Worm (Caenorhabditis elegans): Measurements from ENCODE around the gene M02F4.1.

M02F4.1 gene

ce11 chrX:3051315-3051993, 22.5 kb upstream of the M02F4.1 start:
- no peak for TF ChIP-seq gmeb-1 (tag; optimal IDR thresholded peaks at IDR 0.05)
- TF ChIP-seq elt-3 (tag; optimal IDR thresholded peaks at IDR 0.05), result no peak
- no peak for TF ChIP-seq nhr-11 (tag; optimal IDR thresholded peaks at IDR 0.05)
- no peak for TF ChIP-seq nhr-6 (tag; optimal IDR thresholded peaks at IDR 0.05)
- no peak for TF ChIP-seq nhr-25 (tag; optimal IDR thresholded peaks at IDR 0.05)
- TF ChIP-seq sem-4 (tag; optimal IDR thresholded peaks at IDR 0.05), result no peak

- TF ChIP-seq alr-1 (tag; optimal IDR thresholded peaks at IDR 0.05) (no peak), snpc-4 (tag; optimal IDR thresholded peaks at IDR 0.05) (no peak), sma-9 (GFP tag; optimal IDR thresholded peaks at IDR 0.05) (peak; percentile 61), sma-9 (tag; optimal IDR thresholded peaks at IDR 0.05) (no peak), blmp-1 (tag; optimal IDR thresholded peaks at IDR 0.05; ENCODE audit: insufficient read depth) (no peak), sma-3 (GFP tag; optimal IDR thresholded peaks at IDR 0.05) (no peak), nhr-6 (tag; optimal IDR thresholded peaks at IDR 0.05) (no peak), C34F6.9 (tag; optimal IDR thresholded peaks at IDR 0.05) (peak; percentile 58), ztf-4 (tag; optimal IDR thresholded peaks at IDR 0.05) (no peak), zag-1 (tag; optimal IDR thresholded peaks at IDR 0.05) (peak; percentile 28), mbf-1 (tag; optimal IDR thresholded peaks at IDR 0.05) (no peak), mab-5 (tag; optimal IDR thresholded peaks at IDR 0.05) (peak; percentile 41), lin-11 (tag; optimal IDR thresholded peaks at IDR 0.05) (peak; percentile 47), nhr-21 (tag; optimal IDR thresholded peaks at IDR 0.05) (no peak), fos-1 (tag; optimal IDR thresholded peaks at IDR 0.05) (peak; percentile 70), nhr-11 (tag; optimal IDR thresholded peaks at IDR 0.05) (no peak), F13H6.1 (tag; optimal IDR thresholded peaks at IDR 0.05) (peak; percentile 76), egl-27 (tag; optimal IDR thresholded peaks at IDR 0.05) (peak; percentile 56), sem-4 (tag; optimal IDR thresholded peaks at IDR 0.05) (peak; percentile 30), nhr-129 (tag; optimal IDR thresholded peaks at IDR 0.05) (peak; percentile 78), crh-2 (tag; optimal IDR thresholded peaks at IDR 0.05) (peak; percentile 49), unc-55 (GFP tag; optimal IDR thresholded peaks at IDR 0.05) (peak; percentile 78), mdl-1 (tag; optimal IDR thresholded peaks at IDR 0.05) (peak; percentile 37 to 46), elt-3 (tag; optimal IDR thresholded peaks at IDR 0.05) (no peak), lsy-2 (tag; optimal IDR thresholded peaks at IDR 0.05) (peak in 1 of 2 experiments; percentile 60), ztf-1 (GFP tag; conservative IDR thresholded peaks at IDR 0.05) (no peak), Y55F3AM.14 (GFP tag; optimal IDR thresholded peaks at IDR 0.05) (no peak)
Measured at ce11 chrX:3049233-3049632, 20.3 kb upstream of the M02F4.1 start.

ce11 chrX:3048696-3049095, 19.8 kb upstream of the M02F4.1 start:
- TF ChIP-seq ZK546.5 (tag; optimal IDR thresholded peaks at IDR 0.05) (no peak), ceh-82 (tag; optimal IDR thresholded peaks at IDR 0.05) (no peak)

- TF ChIP-seq nhr-12 (tag; optimal IDR thresholded peaks at IDR 0.05) (no peak), fos-1 (tag; optimal IDR thresholded peaks at IDR 0.05) (peak; percentile 52), mab-5 (tag; optimal IDR thresholded peaks at IDR 0.05) (no peak)
Measured at ce11 chrX:3047224-3047623, 18.3 kb upstream of the M02F4.1 start.

- TF ChIP-seq mab-5 (tag; optimal IDR thresholded peaks at IDR 0.05) (no peak), dmd-4 (tag; optimal IDR thresholded peaks at IDR 0.05) (no peak)
Measured at ce11 chrX:3045466-3045865, 16.5 kb upstream of the M02F4.1 start, which contains the start of gene cnnm-3. Gene cnnm-3, minus strand, starts transcription at chrX:3045847.

DNA sequence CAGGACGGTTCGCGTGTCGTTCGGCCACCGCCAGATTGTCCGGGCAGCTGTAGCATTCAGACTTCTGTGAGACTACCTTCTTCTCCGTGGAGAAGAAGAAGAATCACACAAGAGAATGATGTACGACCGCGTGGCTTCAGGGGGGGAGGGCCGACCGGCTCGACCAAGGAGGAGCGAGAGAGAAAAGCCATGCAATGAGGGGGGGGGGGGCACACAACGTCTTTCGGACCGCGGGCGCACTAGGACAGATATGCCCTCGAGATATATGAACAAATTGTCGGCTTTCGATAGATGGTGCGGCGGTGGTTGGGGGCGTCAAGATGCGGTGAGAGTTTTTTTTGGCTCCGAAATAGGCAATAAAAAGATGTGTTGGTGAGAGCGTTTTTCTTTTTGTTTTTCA, 11.7 kb upstream of the M02F4.1 start:
- TF ChIP-seq ztf-1 (GFP tag; conservative IDR thresholded peaks at IDR 0.05) (no peak), dmd-4 (tag; optimal IDR thresholded peaks at IDR 0.05) (no peak), aly-2 (tag; optimal IDR thresholded peaks at IDR 0.05) (no peak), lin-11 (tag; optimal IDR thresholded peaks at IDR 0.05) (no peak), nhr-21 (tag; optimal IDR thresholded peaks at IDR 0.05) (no peak), nhr-6 (tag; optimal IDR thresholded peaks at IDR 0.05) (no peak), peb-1 (tag; optimal IDR thresholded peaks at IDR 0.05) (no peak), lin-39 (tag; optimal IDR thresholded peaks at IDR 0.05) (no peak), fos-1 (tag; optimal IDR thresholded peaks at IDR 0.05) (no peak), sma-3 (GFP tag; optimal IDR thresholded peaks at IDR 0.05) (no peak), nhr-11 (tag; optimal IDR thresholded peaks at IDR 0.05) (no peak), nhr-25 (tag; optimal IDR thresholded peaks at IDR 0.05) (no peak), lin-13 (GFP tag; optimal IDR thresholded peaks at IDR 0.05) (no peak), R02D3.7 (tag; optimal IDR thresholded peaks at IDR 0.05) (no peak), ZK546.5 (tag; optimal IDR thresholded peaks at IDR 0.05) (no peak), unc-39 (tag; optimal IDR thresholded peaks at IDR 0.05) (no peak), egl-27 (tag; optimal IDR thresholded peaks at IDR 0.05) (no peak), gmeb-1 (tag; optimal IDR thresholded peaks at IDR 0.05) (no peak), nhr-77 (tag; optimal IDR thresholded peaks at IDR 0.05) (no peak), F13H6.1 (tag; optimal IDR thresholded peaks at IDR 0.05) (no peak)

Measured in whole organism, L2 larva.